Fruit fly (Drosophila melanogaster) S2 (cell line): ENCODE measurements around the gene CG11693.

Experiments used
- CG8478 ChIP-seq: fragments of >200 bp; optimal IDR thresholded peaks from 2 replicates; lab custom pipeline; 2018
- CTCF ChIP-seq, 2 experiments: fragments of >200 bp; optimal IDR thresholded peaks; 2 replicates each; lab custom pipeline; 2018

DNA sequence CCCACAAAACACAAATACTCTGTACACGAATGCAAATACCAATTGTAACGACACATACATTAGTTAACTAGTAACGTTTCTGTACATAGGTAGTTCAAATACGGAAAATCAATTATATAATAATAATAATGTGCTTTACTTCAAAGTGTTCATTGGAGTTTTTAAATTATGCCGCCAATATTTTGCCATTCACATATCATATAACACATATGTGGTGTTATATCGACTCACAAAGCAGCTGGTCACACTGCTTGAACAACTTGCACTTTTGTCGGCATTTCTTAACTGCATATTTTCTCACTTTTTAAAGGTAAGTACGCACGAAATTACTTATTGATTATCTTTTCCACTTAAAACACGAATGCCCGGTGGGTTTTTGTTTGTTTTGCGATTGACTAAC, 33.6 kb upstream of the CG11693 start, which contains the start of gene DppIII:
- TF ChIP-seq CTCF (optimal IDR thresholded peaks at IDR 0.05; lab: Kevin White, UChicago) (no peak), CG8478 (lab: Kevin White, UChicago) (no peak)
